Fruit fly (Drosophila melanogaster) whole organism, prepupa: ENCODE results near the gene CG18787.

Source experiments
- CG10631 ChIP-seq: fragments of 200-800 bp; sonication (Bioruptor generic); optimal IDR thresholded peaks from 2 replicates; lab custom pipeline; 2016; ENCODE audit warnings: missing biosample characterization, missing genetic modification characterization
- CG10669 ChIP-seq: fragments of 200-800 bp; sonication (Bioruptor generic); optimal IDR thresholded peaks from 3 replicates; lab custom pipeline; 2018; ENCODE audit warnings: missing biosample characterization, mild to moderate bottlenecking, missing genetic modification characterization, moderate library complexity
- CG11294 ChIP-seq: fragments of 200-800 bp; sonication (Bioruptor generic); IDR thresholded peaks from 2 replicates; pipeline ENCODE4 v1.3.6; 2022; ENCODE audit warnings: missing biosample characterization, missing genetic modification characterization
- CG11762 ChIP-seq: fragments of 200-800 bp; sonication (Bioruptor generic); optimal IDR thresholded peaks from 3 replicates; lab custom pipeline; 2016; ENCODE audit warnings: missing biosample characterization, missing genetic modification characterization; ENCODE audit not compliant: insufficient read depth
- CG3032 ChIP-seq: fragments of 200-800 bp; optimal IDR thresholded peaks from 2 replicates; lab custom pipeline; 2019; ENCODE audit warnings: missing biosample characterization, mild to moderate bottlenecking, missing genetic modification characterization, moderate library complexity
- CG32006 ChIP-seq: fragments of 200-800 bp; sonication (Bioruptor generic); optimal IDR thresholded peaks from 3 replicates; lab custom pipeline; 2017; ENCODE audit warnings: missing biosample characterization, mild to moderate bottlenecking, missing genetic modification characterization
- CG3919 ChIP-seq: fragments of 200-800 bp; sonication (Bioruptor generic); optimal IDR thresholded peaks from 3 replicates; lab custom pipeline; 2016; ENCODE audit warnings: missing biosample characterization, missing genetic modification characterization
- CG6163 ChIP-seq: fragments of 200-800 bp; sonication (Bioruptor generic); IDR thresholded peaks from 3 replicates; pipeline ENCODE4 v1.3.6; 2022; ENCODE audit warnings: missing biosample characterization, missing genetic modification characterization
- CG6276 ChIP-seq: fragments of 200-800 bp; sonication (Bioruptor generic); optimal IDR thresholded peaks from 2 replicates; lab custom pipeline; 2017; ENCODE audit warnings: missing biosample characterization, mild to moderate bottlenecking, missing genetic modification characterization
- CG6792 ChIP-seq: fragments of 200-800 bp; sonication (Bioruptor generic); optimal IDR thresholded peaks from 3 replicates; lab custom pipeline; 2016; ENCODE audit warnings: missing biosample characterization, missing genetic modification characterization
- CG6808 ChIP-seq: fragments of 200-800 bp; sonication (Bioruptor generic); optimal IDR thresholded peaks from 3 replicates; lab custom pipeline; 2017; ENCODE audit warnings: missing biosample characterization, missing genetic modification characterization, mild to moderate bottlenecking, moderate library complexity, missing genetic modification reagents
- CG7368 ChIP-seq: fragments of 200-800 bp; sonication (Bioruptor generic); optimal IDR thresholded peaks from 3 replicates; lab custom pipeline; 2016; ENCODE audit warnings: missing biosample characterization, missing genetic modification characterization
- CG8119 ChIP-seq: fragments of 200-800 bp; sonication (Bioruptor generic); IDR thresholded peaks from 3 replicates; pipeline ENCODE4 v1.3.6; 2022; ENCODE audit warnings: missing biosample characterization, missing genetic modification characterization
- CG8319 ChIP-seq: fragments of 200-800 bp; sonication (Bioruptor generic); optimal IDR thresholded peaks from 3 replicates; lab custom pipeline; 2016; ENCODE audit warnings: missing biosample characterization, missing genetic modification characterization
- CG8632 ChIP-seq: fragments of 200-800 bp; sonication (Bioruptor generic); optimal IDR thresholded peaks from 3 replicates; lab custom pipeline; 2016; ENCODE audit warnings: missing biosample characterization, missing genetic modification characterization
- CG9139 ChIP-seq: fragments of 200-800 bp; sonication (Bioruptor generic); optimal IDR thresholded peaks from 3 replicates; lab custom pipeline; 2017; ENCODE audit warnings: missing biosample characterization, mild to moderate bottlenecking, missing genetic modification characterization
- Eip78C ChIP-seq: fragments of 200-800 bp; sonication (Bioruptor generic); peaks from one replicate; lab custom pipeline; 2016; ENCODE audit warnings: missing biosample characterization, missing genetic modification characterization
- Eip93F ChIP-seq: fragments of 200-800 bp; sonication (Bioruptor generic); optimal IDR thresholded peaks from 2 replicates; lab custom pipeline; 2016; ENCODE audit warnings: missing biosample characterization, mild to moderate bottlenecking, missing genetic modification characterization
- Ets21C ChIP-seq: fragments of 200-800 bp; sonication (Bioruptor generic); optimal IDR thresholded peaks from 3 replicates; lab custom pipeline; 2016; ENCODE audit warnings: missing biosample characterization, missing genetic modification characterization
- Ets96B ChIP-seq: fragments of 200-800 bp; optimal IDR thresholded peaks from 2 replicates; lab custom pipeline; 2019; ENCODE audit warnings: missing biosample characterization, mild to moderate bottlenecking, missing genetic modification characterization, moderate library complexity
- Hr39 ChIP-seq: fragments of 200-800 bp; sonication (Bioruptor generic); optimal IDR thresholded peaks from 2 replicates; lab custom pipeline; 2016; ENCODE audit warnings: missing biosample characterization, missing genetic modification characterization
- Hr4 ChIP-seq: fragments of 200-800 bp; sonication (Bioruptor generic); optimal IDR thresholded peaks from 3 replicates; lab custom pipeline; 2016; ENCODE audit warnings: missing biosample characterization, missing genetic modification characterization
- Lpt ChIP-seq: fragments of 200-800 bp; sonication (Bioruptor generic); optimal IDR thresholded peaks from 3 replicates; lab custom pipeline; 2016; ENCODE audit warnings: missing biosample characterization, missing genetic modification characterization
- Smox ChIP-seq: fragments of 200-800 bp; sonication (Bioruptor generic); optimal IDR thresholded peaks from 3 replicates; lab custom pipeline; 2016; ENCODE audit warnings: missing biosample characterization, missing genetic modification characterization
- Sox102F ChIP-seq: fragments of 200-800 bp; sonication (Bioruptor generic); optimal IDR thresholded peaks from 2 replicates; lab custom pipeline; 2016; ENCODE audit warnings: missing biosample characterization, mild to moderate bottlenecking, missing genetic modification characterization
- Sox15 ChIP-seq: fragments of 200-800 bp; sonication (Bioruptor generic); optimal IDR thresholded peaks from 3 replicates; lab custom pipeline; 2016; ENCODE audit warnings: missing biosample characterization, missing genetic modification characterization
- achi ChIP-seq: fragments of 200-800 bp; sonication (Bioruptor generic); optimal IDR thresholded peaks from 3 replicates; lab custom pipeline; 2016; ENCODE audit warnings: missing biosample characterization, missing genetic modification characterization
- acj6 ChIP-seq: fragments of 200-800 bp; sonication (Bioruptor generic); optimal IDR thresholded peaks from 3 replicates; lab custom pipeline; 2016; ENCODE audit warnings: missing biosample characterization, missing genetic modification characterization
- cyc ChIP-seq: fragments of 200-800 bp; sonication (Bioruptor generic); optimal IDR thresholded peaks from 3 replicates; lab custom pipeline; 2016; ENCODE audit warnings: missing biosample characterization, missing genetic modification characterization
- dsx ChIP-seq: fragments of 200-800 bp; optimal IDR thresholded peaks from 3 replicates; lab custom pipeline; 2019; ENCODE audit warnings: missing biosample characterization, mild to moderate bottlenecking, missing genetic modification characterization, moderate library complexity; ENCODE audit not compliant: poor library complexity, severe bottlenecking
- eg ChIP-seq: fragments of 200-800 bp; sonication (Bioruptor generic); IDR thresholded peaks from 3 replicates; pipeline ENCODE4 v1.3.6; 2022; ENCODE audit warnings: missing biosample characterization, missing genetic modification characterization
- esn ChIP-seq: fragments of 200-800 bp; sonication (Bioruptor generic); optimal IDR thresholded peaks from 2 replicates; lab custom pipeline; 2016; ENCODE audit warnings: missing biosample characterization, mild to moderate bottlenecking, missing genetic modification characterization, moderate library complexity
- fd59A ChIP-seq: fragments of 200-800 bp; sonication (Bioruptor generic); optimal IDR thresholded peaks from 2 replicates; lab custom pipeline; 2017; ENCODE audit warnings: missing biosample characterization, mild to moderate bottlenecking, missing genetic modification characterization, missing genetic modification reagents
- fd85E ChIP-seq: fragments of 200-800 bp; sonication (Bioruptor generic); optimal IDR thresholded peaks from 3 replicates; lab custom pipeline; 2016; ENCODE audit warnings: missing biosample characterization, missing genetic modification characterization
- fkh ChIP-seq: fragments of 200-800 bp; sonication (Bioruptor generic); optimal IDR thresholded peaks from 3 replicates; lab custom pipeline; 2017; ENCODE audit warnings: missing biosample characterization, mild to moderate bottlenecking, missing genetic modification characterization, moderate library complexity
- net ChIP-seq: fragments of 200-800 bp; sonication (Bioruptor generic); optimal IDR thresholded peaks from 3 replicates; lab custom pipeline; 2016; ENCODE audit warnings: missing biosample characterization, missing genetic modification characterization
- spab ChIP-seq: fragments of 200-800 bp; sonication (Bioruptor generic); optimal IDR thresholded peaks from 2 replicates; lab custom pipeline; 2017; ENCODE audit warnings: missing biosample characterization, mild to moderate bottlenecking, missing genetic modification characterization, missing genetic modification reagents
- ss ChIP-seq, 2 experiments: fragments of 200-800 bp; sonication (Bioruptor generic); optimal IDR thresholded peaks; 2 replicates in 1 of 2; 3 replicates in 1 of 2; lab custom pipeline; 2017 to 2018; ENCODE audit warnings: mild to moderate bottlenecking in 2 of 2, missing biosample characterization in 2 of 2, missing genetic modification characterization in 2 of 2, moderate library complexity in 1 of 2
- svp ChIP-seq: fragments of 200-800 bp; sonication (Bioruptor generic); peaks from one replicate; lab custom pipeline; 2016; ENCODE audit warnings: missing biosample characterization, missing genetic modification characterization
- topi ChIP-seq: fragments of 200-800 bp; sonication (Bioruptor generic); optimal IDR thresholded peaks from 3 replicates; lab custom pipeline; 2016; ENCODE audit warnings: missing biosample characterization, missing genetic modification characterization

CG18787 gene

dm6 chr2L:11965610-11966594 is 33.2 kb downstream of the CG18787 start (continued):
- TF ChIP-seq achi (peak; percentile 40), fkh (GFP tag; lab: Kevin White, UChicago) (no peak), Eip78C (GFP tag; lab: Kevin White, UChicago) (peak; percentile 83), CG8632 (GFP tag; lab: Kevin White, UChicago) (peak; percentile 39), CG11294 (GFP tag; lab: Robert Waterston, UW) (no peak), Sox102F (peak; percentile 27), fd85E (no peak), CG10669 (GFP tag; lab: Kevin White, UChicago) (no peak), Ets21C (GFP tag; lab: Kevin White, UChicago) (peak; percentile 37), svp (GFP tag; lab: Kevin White, UChicago) (peak; percentile 85), CG6792 (GFP tag; lab: Kevin White, UChicago) (peak; percentile 20), fd59A (peak; percentile 67), net (GFP tag; lab: Kevin White, UChicago) (no peak), Hr4 (peak; percentile 21), CG7368 (GFP tag; lab: Kevin White, UChicago) (no peak), CG6276 (GFP tag; lab: Kevin White, UChicago) (peak; percentile 14), Smox (GFP tag; lab: Kevin White, UChicago) (peak; percentile 48), CG9139 (no peak)

DNA sequence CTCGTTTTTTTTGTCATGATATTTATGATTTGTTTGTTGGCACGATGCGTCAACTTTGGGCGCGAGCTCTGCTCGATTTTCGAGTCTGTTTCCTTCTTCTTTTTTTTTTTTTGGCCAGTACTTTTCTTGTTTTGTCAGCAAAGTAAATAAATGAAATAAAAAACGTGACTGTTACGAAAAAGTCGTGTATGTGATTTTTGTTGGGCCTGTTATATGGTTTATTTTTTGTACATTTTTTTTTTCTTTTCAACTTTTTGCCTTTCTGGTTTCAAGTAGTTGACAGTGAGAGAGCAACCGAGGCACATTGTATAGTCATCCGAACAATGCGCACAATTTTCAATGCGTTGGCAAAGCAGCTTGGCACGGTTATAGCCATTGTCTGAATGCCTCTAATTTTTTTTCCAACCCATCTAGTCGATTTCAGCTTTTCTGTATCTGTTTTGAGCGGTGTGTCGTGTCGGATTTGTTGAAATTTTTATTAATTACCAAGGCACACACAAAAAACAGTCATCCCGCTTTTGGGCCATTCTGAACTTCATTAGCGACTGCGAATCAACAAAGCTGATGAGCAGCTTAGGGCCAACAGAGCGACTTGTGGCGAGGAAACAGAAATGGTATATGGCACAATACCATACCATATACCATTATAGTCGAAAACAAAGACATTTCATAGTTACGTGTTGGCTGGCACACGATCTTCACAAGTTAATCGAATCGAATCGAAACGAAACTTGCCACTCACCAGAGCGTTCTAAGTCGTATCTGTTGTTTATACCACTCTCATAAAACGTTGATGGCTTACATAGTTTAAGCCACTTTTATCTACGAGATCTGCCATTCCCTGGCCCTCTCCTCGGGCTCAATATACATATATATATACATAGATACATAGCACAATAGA is 35.5 kb downstream of the CG18787 start:
- TF ChIP-seq CG6163 (GFP tag; lab: Robert Waterston, UW), result 0 out of 3 replicates have a peak, but pooled peaks have one; percentile 40
- TF ChIP-seq CG8632 (GFP tag; lab: Kevin White, UChicago), result peak; percentile 13
- peak; percentile 21 for TF ChIP-seq CG6276 (GFP tag; lab: Kevin White, UChicago)
- TF ChIP-seq svp (GFP tag; lab: Kevin White, UChicago), result no peak
- 0 out of 3 replicates have a peak, but pooled peaks have one; percentile 12 for TF ChIP-seq eg (GFP tag; lab: Robert Waterston, UW)
- TF ChIP-seq Eip78C (GFP tag; lab: Kevin White, UChicago), result peak; percentile 46
- no peak for TF ChIP-seq CG11762

DNA sequence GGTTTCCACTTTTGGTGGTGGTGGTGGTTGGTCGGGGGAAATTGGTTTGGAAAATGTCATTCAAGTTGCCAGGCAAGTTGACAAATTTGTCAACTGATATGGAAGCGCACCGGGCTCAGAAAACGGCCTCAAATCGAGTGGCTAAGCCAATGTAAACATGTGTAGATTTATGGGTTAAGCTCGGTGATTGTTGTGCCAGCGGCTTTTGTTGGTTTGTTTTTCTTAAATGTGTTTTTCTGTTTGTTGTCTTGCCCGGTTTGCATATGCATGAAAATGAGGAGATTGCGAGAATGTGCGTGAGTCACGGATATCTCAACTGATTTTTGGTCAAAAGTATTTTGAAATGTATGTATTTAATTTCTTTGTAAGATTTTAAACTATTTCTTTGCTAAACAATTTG is 38.2 kb downstream of the CG18787 start:
- peak; percentile 68 for TF ChIP-seq fkh (GFP tag; lab: Kevin White, UChicago)
- TF ChIP-seq CG8319, result no peak
- no peak for TF ChIP-seq CG8119 (GFP tag; lab: Robert Waterston, UW)
- TF ChIP-seq spab (GFP tag; lab: Kevin White, UChicago), result no peak
- TF ChIP-seq CG11762, result no peak
- no peak for TF ChIP-seq CG10631 (GFP tag; lab: Kevin White, UChicago)
- TF ChIP-seq Sox15, result no peak

DNA sequence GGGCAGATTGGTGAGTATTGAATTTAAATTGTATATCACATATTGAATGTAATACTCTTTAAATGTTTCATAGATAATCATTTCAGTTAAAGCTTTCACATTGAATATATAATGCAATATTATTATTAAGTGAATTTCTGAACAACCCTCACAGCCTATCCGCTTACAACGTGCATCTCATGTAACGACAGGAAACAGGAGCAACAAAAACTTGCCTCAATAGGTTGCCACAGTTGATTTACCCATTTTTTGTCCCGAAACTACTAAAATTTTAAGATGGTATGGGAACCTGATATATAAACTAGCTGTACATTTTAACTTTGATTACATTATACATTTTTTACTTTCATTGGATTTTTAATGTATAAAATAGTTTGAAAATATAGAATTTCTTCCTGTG is 40.4 kb downstream of the CG18787 start:
- TF ChIP-seq CG3032, result peak; percentile 6
- TF ChIP-seq net (GFP tag; lab: Kevin White, UChicago), result no peak
- TF ChIP-seq fd59A, result no peak
- TF ChIP-seq Lpt (GFP tag; lab: Kevin White, UChicago), result no peak
- no peak for TF ChIP-seq CG3919 (GFP tag; lab: Kevin White, UChicago)
- TF ChIP-seq Ets21C (GFP tag; lab: Kevin White, UChicago), result no peak
- no peak for TF ChIP-seq dsx (GFP tag; lab: Kevin White, UChicago)
- no peak for TF ChIP-seq CG6808
- no peak for TF ChIP-seq eg (GFP tag; lab: Robert Waterston, UW)
- TF ChIP-seq Ets96B (tag; lab: Kevin White, UChicago), result peak; percentile 11
- no peak for TF ChIP-seq Hr39 (GFP tag; lab: Kevin White, UChicago)
- no peak for TF ChIP-seq Eip93F (GFP tag; lab: Kevin White, UChicago)
- no peak for TF ChIP-seq acj6 (GFP tag; lab: Kevin White, UChicago)
- no peak for TF ChIP-seq topi
- TF ChIP-seq CG10631 (GFP tag; lab: Kevin White, UChicago), result peak; percentile 13
- TF ChIP-seq ss (GFP tag; optimal IDR thresholded peaks at IDR 0.05; lab: Kevin White, UChicago), result no peak
- TF ChIP-seq Hr4, result peak; percentile 5
- no peak for TF ChIP-seq cyc (GFP tag; lab: Kevin White, UChicago)
- TF ChIP-seq CG6792 (GFP tag; lab: Kevin White, UChicago), result no peak
- no peak for TF ChIP-seq CG8632 (GFP tag; lab: Kevin White, UChicago)
- peak; percentile 69 for TF ChIP-seq Eip78C (GFP tag; lab: Kevin White, UChicago)
- no peak for TF ChIP-seq esn (GFP tag; lab: Kevin White, UChicago)
- no peak for TF ChIP-seq spab (GFP tag; lab: Kevin White, UChicago)
- TF ChIP-seq CG32006 (GFP tag; lab: Kevin White, UChicago), result peak; percentile 51
- no peak for TF ChIP-seq svp (GFP tag; lab: Kevin White, UChicago)
- TF ChIP-seq CG7368 (GFP tag; lab: Kevin White, UChicago), result no peak
